Worm (Caenorhabditis elegans) whole organism, L4 larva: ENCODE data around the gene sre-13.

Experiments used
- D1046.2 ChIP-seq: fragments of 200-800 bp; sonication (Bioruptor generic); IDR thresholded peaks from 2 replicates; pipeline ENCODE4 v1.3.6; 2022; ENCODE audit warnings: missing genetic modification characterization, missing compliant biosample characterization
- F26F4.8 ChIP-seq: fragments of 200-800 bp; sonication (Bioruptor generic); conservative IDR thresholded peaks from 2 replicates; pipeline ENCODE4 v1.3.6; 2022; ENCODE audit warnings: missing genetic modification characterization, missing compliant biosample characterization
- F49E8.2 ChIP-seq: sonication (generic microtip); optimal IDR thresholded peaks from 2 replicates; lab custom pipeline; 2016; ENCODE audit warnings: missing compliant biosample characterization, mild to moderate bottlenecking, missing genetic modification characterization, borderline replicate concordance
- R02D3.7 ChIP-seq: fragments of 150-350 bp; sonication (generic microtip); optimal IDR thresholded peaks from 3 replicates; lab custom pipeline; 2014; ENCODE audit warnings: missing biosample characterization, missing genetic modification characterization
- Y105C5A.15 ChIP-seq: fragments of 200-800 bp; sonication (Bioruptor generic); IDR thresholded peaks from 2 replicates; pipeline ENCODE4 v1.3.6; 2022; ENCODE audit warnings: missing genetic modification characterization, missing compliant biosample characterization
- aha-1 ChIP-seq: fragments of 150-350 bp; peaks from one replicate; lab custom pipeline; 2014; ENCODE audit warnings: missing biosample characterization, missing genetic modification characterization
- ama-1 ChIP-seq: fragments of 150-350 bp; optimal IDR thresholded peaks from 2 replicates; lab custom pipeline; 2014; ENCODE audit warnings: inconsistent platforms, mixed read lengths
- arid-1 ChIP-seq: fragments of 200-800 bp; sonication (Bioruptor generic); conservative IDR thresholded peaks from 2 replicates; pipeline ENCODE4 v1.3.6; 2022; ENCODE audit warnings: missing genetic modification reagents, missing genetic modification characterization, missing compliant biosample characterization
- ceh-28 ChIP-seq: fragments of 150-350 bp; optimal IDR thresholded peaks from 2 replicates; lab custom pipeline; 2014; ENCODE audit warnings: missing biosample characterization, missing genetic modification reagents, missing genetic modification characterization
- ceh-32 ChIP-seq: sonication (generic microtip); optimal IDR thresholded peaks from 2 replicates; lab custom pipeline; 2016; ENCODE audit warnings: mild to moderate bottlenecking, missing genetic modification characterization, missing compliant biosample characterization; ENCODE audit not compliant: poor library complexity
- ces-1 ChIP-seq: fragments of 150-350 bp; sonication (generic microtip); optimal IDR thresholded peaks from 4 replicates; lab custom pipeline; 2014; ENCODE audit warnings: missing biosample characterization, missing genetic modification reagents, missing genetic modification characterization
- daf-16 ChIP-seq, 3 experiments: sonication (generic microtip); optimal IDR thresholded peaks; 2 replicates each; lab custom pipeline; 2016 to 2017; ENCODE audit warnings: missing genetic modification characterization in 3 of 3, missing genetic modification reagents in 3 of 3, mild to moderate bottlenecking in 2 of 3, missing compliant biosample characterization in 2 of 3, missing biosample characterization in 1 of 3, moderate library complexity in 1 of 3
- daf-19 ChIP-seq: fragments of 200-800 bp; sonication (Bioruptor generic); conservative IDR thresholded peaks from 2 replicates; pipeline ENCODE4 v1.3.6; 2022; ENCODE audit warnings: missing genetic modification characterization, missing compliant biosample characterization
- dmd-8 ChIP-seq: fragments of 200-800 bp; sonication (Bioruptor generic); IDR thresholded peaks from 2 replicates; pipeline ENCODE4 v1.3.6; 2022; ENCODE audit warnings: missing genetic modification characterization, missing compliant biosample characterization
- egl-43 ChIP-seq: fragments of 200-800 bp; sonication (Bioruptor generic); IDR thresholded peaks from 2 replicates; pipeline ENCODE4 v1.3.6; 2022; ENCODE audit warnings: missing genetic modification reagents, missing genetic modification characterization, missing compliant biosample characterization
- fkh-10 ChIP-seq: fragments of 150-350 bp; optimal IDR thresholded peaks from 2 replicates; lab custom pipeline; 2014; ENCODE audit warnings: missing biosample characterization, missing genetic modification reagents, missing genetic modification characterization
- hlh-11 ChIP-seq: fragments of 200-800 bp; sonication (Bioruptor generic); optimal IDR thresholded peaks from 2 replicates; lab custom pipeline; 2018; ENCODE audit warnings: mild to moderate bottlenecking, missing genetic modification characterization, missing compliant biosample characterization
- hlh-30 ChIP-seq: sonication (generic microtip); optimal IDR thresholded peaks from 2 replicates; lab custom pipeline; 2017; ENCODE audit warnings: antibody characterized with exemption, mild to moderate bottlenecking, missing genetic modification characterization, missing compliant biosample characterization; ENCODE audit not compliant: insufficient read depth
- madf-9 ChIP-seq: fragments of 200-800 bp; sonication (Bioruptor generic); conservative IDR thresholded peaks from 2 replicates; pipeline ENCODE4 v1.3.6; 2022; ENCODE audit warnings: missing genetic modification reagents, missing genetic modification characterization, missing compliant biosample characterization
- mdl-1 ChIP-seq, 2 experiments: fragments of 150-350 bp in 1 of 2; sonication (generic microtip) in 1 of 2; optimal IDR thresholded peaks; 2 replicates each; lab custom pipeline; 2014 to 2017; ENCODE audit warnings: missing biosample characterization in 2 of 2, missing genetic modification characterization in 2 of 2
- mes-2 ChIP-seq: sonication (generic microtip); optimal IDR thresholded peaks from 2 replicates; lab custom pipeline; 2016; ENCODE audit warnings: missing genotype, mild to moderate bottlenecking, missing genetic modification characterization, missing compliant biosample characterization; ENCODE audit not compliant: poor library complexity, severe bottlenecking
- mxl-2 ChIP-seq: fragments of 200-800 bp; sonication (Bioruptor generic); conservative IDR thresholded peaks from 2 replicates; pipeline ENCODE4 v1.3.6; 2022; ENCODE audit warnings: missing genetic modification reagents, missing genetic modification characterization, missing compliant biosample characterization
- nhr-10 ChIP-seq: fragments of 150-350 bp; optimal IDR thresholded peaks from 2 replicates; lab custom pipeline; 2014; ENCODE audit warnings: missing biosample characterization, missing genetic modification characterization
- nhr-111 ChIP-seq: fragments of 200-800 bp; sonication (Bioruptor generic); optimal IDR thresholded peaks from 2 replicates; lab custom pipeline; 2018; ENCODE audit warnings: mild to moderate bottlenecking, missing genetic modification characterization, missing compliant biosample characterization
- nhr-6 ChIP-seq: fragments of 150-350 bp; optimal IDR thresholded peaks from 2 replicates; lab custom pipeline; 2014; ENCODE audit warnings: missing biosample characterization, missing genetic modification characterization
- nhr-77 ChIP-seq: fragments of 150-350 bp; optimal IDR thresholded peaks from 2 replicates; lab custom pipeline; 2014; ENCODE audit warnings: missing biosample characterization, missing genetic modification characterization
- php-3 ChIP-seq: fragments of 200-800 bp; sonication (Bioruptor generic); IDR thresholded peaks from 2 replicates; pipeline ENCODE4 v1.3.6; 2022; ENCODE audit warnings: missing genetic modification reagents, missing genetic modification characterization, missing compliant biosample characterization
- saeg-2 ChIP-seq: fragments of 200-800 bp; sonication (Bioruptor generic); IDR thresholded peaks from 2 replicates; pipeline ENCODE4 v1.3.6; 2022; ENCODE audit warnings: missing genetic modification reagents, missing genetic modification characterization, missing compliant biosample characterization
- sdz-12 ChIP-seq: fragments of 200-800 bp; sonication (Bioruptor generic); optimal IDR thresholded peaks from 2 replicates; lab custom pipeline; 2018; ENCODE audit warnings: mild to moderate bottlenecking, missing genetic modification characterization, missing compliant biosample characterization
- set-16 ChIP-seq: fragments of 200-800 bp; sonication (Bioruptor generic); IDR thresholded peaks from 2 replicates; pipeline ENCODE4 v1.3.6; 2022; ENCODE audit warnings: missing genetic modification reagents, missing genetic modification characterization, missing compliant biosample characterization
- skn-1 ChIP-seq: fragments of 150-350 bp; optimal IDR thresholded peaks from 2 replicates; lab custom pipeline; 2014; ENCODE audit warnings: missing biosample characterization, missing genetic modification characterization
- spr-1 ChIP-seq: sonication (generic microtip); optimal IDR thresholded peaks from 2 replicates; lab custom pipeline; 2016; ENCODE audit warnings: mild to moderate bottlenecking, missing genetic modification characterization, missing compliant biosample characterization
- unc-62 ChIP-seq, 3 experiments: fragments of 150-350 bp in 1 of 3; sonication (generic microtip); optimal IDR thresholded peaks in 2 of 3; peaks in 1 of 3; 1 replicate in 1 of 3; 2 replicates in 2 of 3; lab custom pipeline; 2014 to 2017; ENCODE audit warnings: missing biosample characterization in 3 of 3, missing genetic modification characterization in 3 of 3, missing genetic modification reagents in 3 of 3, missing genotype in 1 of 3
- vab-7 ChIP-seq: fragments of 200-800 bp; sonication (Bioruptor generic); IDR thresholded peaks from 2 replicates; pipeline ENCODE4 v1.3.6; 2022; ENCODE audit warnings: missing genetic modification reagents, missing genetic modification characterization, missing compliant biosample characterization
- zag-1 ChIP-seq: fragments of 150-350 bp; optimal IDR thresholded peaks from 2 replicates; lab custom pipeline; 2014; ENCODE audit warnings: missing biosample characterization, missing genetic modification characterization

sre-13 gene

DNA sequence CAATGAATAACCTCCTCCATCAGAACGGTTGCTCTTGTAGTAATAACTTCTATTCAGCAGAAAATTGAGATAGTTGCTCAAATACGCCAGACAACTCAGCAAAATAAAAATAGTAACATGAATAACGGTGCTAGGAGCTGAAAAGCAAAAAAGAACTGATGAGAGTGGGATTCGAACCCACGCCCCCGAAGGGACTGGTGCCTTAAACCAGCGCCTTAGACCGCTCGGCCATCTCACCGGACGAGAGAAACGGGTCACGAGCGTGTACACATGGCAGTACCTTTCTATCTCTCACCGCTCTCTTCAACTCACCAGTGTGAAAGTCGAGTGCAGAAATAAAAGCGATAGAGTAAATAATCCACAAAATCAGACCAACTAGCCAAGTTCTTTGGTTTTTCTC lies 1.5 kb downstream of the sre-13 start (continued):
- TF ChIP-seq mes-2 (peak; percentile 76), ceh-28 (no peak), fkh-10 (no peak), egl-43 (GFP tag; lab: Robert Waterston, UW) (peak; percentile 85), arid-1 (GFP tag; lab: Robert Waterston, UW) (peak; percentile 64; the same call in 1 of the 2 replicates), sdz-12 (GFP tag; lab: Kevin White, UChicago) (peak; percentile 19), set-16 (GFP tag; lab: Robert Waterston, UW) (peak; percentile 29; the same call in 1 of the 2 replicates), nhr-111 (no peak), php-3 (GFP tag; lab: Robert Waterston, UW) (peak; percentile 46; the same call in 1 of the 2 replicates), vab-7 (GFP tag; lab: Robert Waterston, UW) (peak; percentile 71), mdl-1 (tag; optimal IDR thresholded peaks at IDR 0.05; lab: Kevin White, UChicago) (no peak), zag-1 (tag; lab: Kevin White, UChicago) (no peak), R02D3.7 (tag; lab: Kevin White, UChicago) (no peak), daf-19 (GFP tag; lab: Robert Waterston, UW) (no peak), dmd-8 (GFP tag; lab: Robert Waterston, UW) (peak; percentile 84), F26F4.8 (GFP tag; lab: Robert Waterston, UW) (peak; percentile 83; the same call in 1 of the 2 replicates), Y105C5A.15 (GFP tag; lab: Robert Waterston, UW) (no peak), F49E8.2 (tag; lab: Kevin White, UChicago) (no peak), mxl-2 (GFP tag; lab: Robert Waterston, UW) (no peak)

ce11 chrII:14634042-14634441 lies 2.6 kb downstream of the sre-13 start:
- TF ChIP-seq ceh-32 (no peak), set-16 (GFP tag; lab: Robert Waterston, UW) (peak; percentile 63), aha-1 (tag; lab: Kevin White, UChicago) (peak; percentile 61)

DNA sequence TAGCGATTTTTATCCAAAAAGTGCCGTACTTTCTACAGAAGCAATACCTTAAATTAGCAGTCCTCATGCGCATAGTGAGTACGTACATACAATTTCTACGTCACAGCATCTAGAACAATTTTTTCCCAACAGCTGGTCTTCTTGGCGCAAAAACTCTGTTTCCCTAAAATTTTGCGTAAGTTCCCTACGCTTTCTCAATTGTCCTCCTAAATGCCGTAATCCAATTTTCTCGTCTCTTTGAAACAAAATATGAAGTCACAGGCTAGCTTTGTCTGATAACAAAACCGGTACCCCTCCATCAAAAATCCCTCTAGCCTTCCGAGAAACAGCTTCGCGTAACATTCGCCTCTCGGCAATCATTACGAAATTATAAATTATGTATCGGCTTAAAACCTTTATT lies 3.8 kb downstream of the sre-13 start, which contains the start of gene C38C6.3:
C38C6.3 (plus strand) TSS at position 301 of the 400 bp plus-strand sequence.
- TF ChIP-seq D1046.2 (GFP tag; lab: Robert Waterston, UW) (no peak), nhr-111 (no peak), ces-1 (GFP tag; lab: Kevin White, UChicago) (no peak), unc-62 (GFP tag; optimal IDR thresholded peaks at IDR 0.05 in 1 of 2; lab: Kevin White, UChicago) (peak in 1 of 2 experiments; percentile 45), unc-62 (tag; optimal IDR thresholded peaks at IDR 0.05; lab: Kevin White, UChicago) (no peak), skn-1 (tag; lab: Kevin White, UChicago) (no peak), daf-16 (GFP tag; optimal IDR thresholded peaks at IDR 0.05; lab: Kevin White, UChicago) (no peak), daf-16 (tag; optimal IDR thresholded peaks at IDR 0.05; lab: Kevin White, UChicago) (no peak)

DNA sequence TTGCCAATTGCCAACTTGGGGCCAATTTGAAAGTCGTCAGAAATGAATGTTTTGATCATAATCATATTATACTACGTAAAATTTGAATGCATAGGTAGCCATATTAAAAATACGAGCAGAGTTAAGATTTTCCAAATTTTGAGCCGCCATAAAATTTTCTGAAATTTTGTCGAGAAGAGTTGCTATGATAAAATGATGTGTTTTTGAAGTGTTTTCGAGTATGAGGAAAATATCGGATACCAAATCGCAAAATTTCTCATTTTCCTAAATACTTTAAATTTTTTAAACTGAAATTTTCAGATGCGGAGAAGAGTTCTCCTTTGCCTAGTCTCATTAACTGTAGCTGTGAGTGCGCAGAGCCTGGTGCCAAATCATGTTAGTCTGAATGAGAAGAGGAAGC lies 9.3 kb downstream of the sre-13 start, which contains the start of gene tag-297:
tag-297 (plus strand) TSS at position 301 of the 400 bp plus-strand sequence.
- TF ChIP-seq spr-1 (no peak), nhr-6 (tag; lab: Kevin White, UChicago) (no peak), nhr-77 (no peak), saeg-2 (GFP tag; lab: Robert Waterston, UW) (no peak), nhr-10 (tag; lab: Kevin White, UChicago) (no peak), madf-9 (GFP tag; lab: Robert Waterston, UW) (no peak), ama-1 (lab: Kevin White, UChicago) (no peak)

DNA sequence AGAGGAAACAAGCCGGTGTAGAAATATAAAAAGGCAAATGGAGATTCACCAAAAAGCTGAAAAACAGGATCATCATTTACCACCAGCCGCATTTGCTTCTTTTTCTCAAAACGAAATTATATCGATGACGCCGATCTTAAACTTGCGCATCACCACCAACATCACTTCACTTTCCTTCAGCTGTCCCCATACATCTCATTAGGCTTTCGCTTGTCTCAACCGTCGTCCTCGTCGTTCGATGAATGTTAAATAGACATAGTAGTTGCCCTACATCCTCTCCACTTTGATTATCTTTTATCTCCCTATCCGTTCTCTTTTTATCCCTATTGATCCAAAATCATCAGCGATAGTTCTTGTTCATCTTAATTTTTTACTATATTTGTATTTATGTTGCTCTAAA lies 9.8 kb downstream of the sre-13 start:
- TF ChIP-seq hlh-11: peak; percentile 4
- TF ChIP-seq hlh-30 (tag; lab: Kevin White, UChicago): no peak
